Fruit fly (Drosophila melanogaster): ENCODE results near the gene betaCOP.

The betaCOP gene

DNA sequence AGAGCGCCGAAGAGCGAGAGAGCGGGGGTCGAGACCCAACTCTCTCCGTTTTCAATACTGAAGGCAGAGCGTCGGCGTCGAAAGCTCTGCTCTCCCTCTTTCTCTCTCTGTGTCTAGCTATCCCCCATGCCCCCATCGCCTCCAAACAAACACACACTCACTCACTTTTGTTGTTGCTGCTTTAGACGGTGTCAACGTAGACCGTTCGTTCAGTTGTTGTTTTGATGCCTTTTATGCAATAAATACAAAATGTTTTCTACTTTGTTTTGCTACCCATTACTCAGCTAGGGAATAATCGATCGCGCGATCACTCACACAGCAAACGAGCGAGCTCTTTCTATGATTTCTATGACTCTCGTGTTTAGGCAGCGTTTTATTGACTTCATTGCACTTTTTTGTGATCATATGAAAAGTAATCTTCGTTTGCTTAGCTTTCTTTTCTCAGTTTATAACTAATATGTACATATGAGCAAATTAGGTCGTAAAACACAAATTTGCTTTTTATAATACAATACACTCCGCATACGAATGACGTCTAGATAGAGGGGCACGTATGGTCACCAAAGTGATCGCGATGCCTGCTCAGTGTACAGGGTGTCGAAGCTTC, 19.7 kb upstream of the betaCOP start (continued):
- TF ChIP-seq Pdp1 (GFP tag; optimal IDR thresholded peaks at IDR 0.05): peak in 1 of 2 experiments; percentile 97
- no peak for TF ChIP-seq tna (GFP tag; IDR thresholded peaks at IDR 0.05; ENCODE audit: partially characterized antibody)
- TF ChIP-seq YL-1 (GFP tag; optimal IDR thresholded peaks at IDR 0.05): no peak
- no peak for TF ChIP-seq CG12219 (GFP tag; optimal IDR thresholded peaks at IDR 0.05)
- no peak for TF ChIP-seq bowl (GFP tag; IDR thresholded peaks at IDR 0.05)
- TF ChIP-seq tgo (GFP tag; IDR thresholded peaks at IDR 0.05): no peak
- peak in 1 of 2 experiments; percentile 49 for TF ChIP-seq Hr51 (GFP tag; optimal IDR thresholded peaks at IDR 0.05)
- no peak for TF ChIP-seq CG7928 (GFP tag; optimal IDR thresholded peaks at IDR 0.05)
- TF ChIP-seq CG13894 (tag; optimal IDR thresholded peaks at IDR 0.05): no peak
- no peak for TF ChIP-seq Dref (GFP tag; IDR thresholded peaks at IDR 0.05)
- TF ChIP-seq CG9932 (GFP tag; IDR thresholded peaks at IDR 0.05): no peak
- no peak for TF ChIP-seq GATAe (GFP tag; conservative IDR thresholded peaks at IDR 0.05)
- peak; percentile 49 for TF ChIP-seq CG18619 (GFP tag; optimal IDR thresholded peaks at IDR 0.05)
- TF ChIP-seq CG30403 (GFP tag; optimal IDR thresholded peaks at IDR 0.05): no peak
- TF ChIP-seq CG18764 (GFP tag; optimal IDR thresholded peaks at IDR 0.05): no peak
- no peak for TF ChIP-seq dan (GFP tag; IDR thresholded peaks at IDR 0.05)
- TF ChIP-seq CG12071 (GFP tag; optimal IDR thresholded peaks at IDR 0.05): no peak
- TF ChIP-seq vnd (GFP tag; IDR thresholded peaks at IDR 0.05; ENCODE audit: partially characterized antibody): no peak
- no peak for TF ChIP-seq TFAM (GFP tag; optimal IDR thresholded peaks at IDR 0.05)
- no peak for TF ChIP-seq Mes4 (GFP tag; optimal IDR thresholded peaks at IDR 0.05)
- TF ChIP-seq ap (GFP tag; IDR thresholded peaks at IDR 0.05): no peak
- TF ChIP-seq CG13296 (GFP tag; optimal IDR thresholded peaks at IDR 0.05): no peak
- no peak for TF ChIP-seq CG3838 (GFP tag; optimal IDR thresholded peaks at IDR 0.05)
- no peak for TF ChIP-seq h (optimal IDR thresholded peaks at IDR 0.05)
- no peak for TF ChIP-seq CG7786 (GFP tag; optimal IDR thresholded peaks at IDR 0.05)
- no peak for TF ChIP-seq CG15514 (GFP tag; optimal IDR thresholded peaks at IDR 0.05)
- peak; percentile 43; the same call in 1 of the 3 replicates for TF ChIP-seq CG34224 (GFP tag; IDR thresholded peaks at IDR 0.05; ENCODE audit: partially characterized antibody)
- peak; percentile 14 for TF ChIP-seq CG9437 (GFP tag; optimal IDR thresholded peaks at IDR 0.05)
- no peak for TF ChIP-seq CG8478 (optimal IDR thresholded peaks at IDR 0.05)
- no peak for TF ChIP-seq her (GFP tag; optimal IDR thresholded peaks at IDR 0.05)
- TF ChIP-seq danr (GFP tag; IDR thresholded peaks at IDR 0.05): no peak
- TF ChIP-seq Lhr (GFP tag; optimal IDR thresholded peaks at IDR 0.05): peak; percentile 2
- TF ChIP-seq CG31388 (GFP tag; optimal IDR thresholded peaks at IDR 0.05): no peak
- TF ChIP-seq CG16779 (GFP tag; IDR thresholded peaks at IDR 0.05): no peak
- no peak for TF ChIP-seq ato (GFP tag; IDR thresholded peaks at IDR 0.05; ENCODE audit: partially characterized antibody)
- no peak for TF ChIP-seq en (GFP tag; optimal IDR thresholded peaks at IDR 0.05)
- no peak for TF ChIP-seq Fer2 (tag; optimal IDR thresholded peaks at IDR 0.05)
- TF ChIP-seq esg (GFP tag; conservative IDR thresholded peaks at IDR 0.05): no peak
- TF ChIP-seq CG3847 (GFP tag; IDR thresholded peaks at IDR 0.05): no peak
- TF ChIP-seq CG10543 (GFP tag; optimal IDR thresholded peaks at IDR 0.05): peak; percentile 63
- peak; percentile 50 for TF ChIP-seq pho (GFP tag; optimal IDR thresholded peaks at IDR 0.05)
- TF ChIP-seq CG10147 (GFP tag; optimal IDR thresholded peaks at IDR 0.05): no peak
- no peak for TF ChIP-seq trem (tag; optimal IDR thresholded peaks at IDR 0.05)
- peak; percentile 42 for TF ChIP-seq CG9609 (GFP tag; optimal IDR thresholded peaks at IDR 0.05)
- TF ChIP-seq Doc3 (GFP tag; IDR thresholded peaks at IDR 0.05; ENCODE audit: partially characterized antibody): no peak
- no peak for TF ChIP-seq Optix (GFP tag; IDR thresholded peaks at IDR 0.05)
- TF ChIP-seq CG8944 (GFP tag; optimal IDR thresholded peaks at IDR 0.05): no peak
- peak; percentile 38 for TF ChIP-seq CG32772 (GFP tag; IDR thresholded peaks at IDR 0.05)
- TF ChIP-seq mld (GFP tag; IDR thresholded peaks at IDR 0.05; ENCODE audit: partially characterized antibody): no peak
- no peak for TF ChIP-seq Dbx (GFP tag; IDR thresholded peaks at IDR 0.05)
- TF ChIP-seq bab2 (GFP tag; optimal IDR thresholded peaks at IDR 0.05): peak; percentile 46
